Fruit fly (Drosophila melanogaster): ENCODE measurements around the gene CG31735.

DNA sequence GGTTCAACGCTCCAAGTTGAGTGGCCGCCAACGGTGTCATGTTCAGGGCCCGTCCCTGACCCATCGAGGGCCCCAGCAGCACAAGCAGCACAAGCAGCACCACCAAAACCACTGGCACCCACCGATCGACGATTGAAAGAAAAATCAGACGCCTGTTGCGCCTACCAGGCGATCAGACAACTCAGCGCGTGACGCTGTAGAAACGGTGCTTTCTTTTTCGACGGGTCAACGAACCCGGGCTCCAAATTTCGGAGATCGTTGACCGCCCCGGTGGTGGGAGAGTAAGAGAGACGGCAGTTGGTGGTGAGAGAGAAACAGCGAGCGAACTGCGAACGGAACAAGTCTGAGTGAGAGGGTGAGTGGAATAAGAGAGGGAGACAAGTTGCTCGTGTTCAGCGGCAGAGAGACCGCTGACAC lies 16.3 kb downstream of the CG31735 start:
- TF ChIP-seq tj (GFP tag; optimal IDR thresholded peaks at IDR 0.05), result no peak
- no peak for TF ChIP-seq bab1 (GFP tag; optimal IDR thresholded peaks at IDR 0.05)
- no peak for TF ChIP-seq CG12768 (GFP tag; optimal IDR thresholded peaks at IDR 0.05)
- no peak for TF ChIP-seq CG33017 (tag; optimal IDR thresholded peaks at IDR 0.05)
- no peak for TF ChIP-seq pad (GFP tag; optimal IDR thresholded peaks at IDR 0.05)
- no peak for TF ChIP-seq toe (GFP tag; optimal IDR thresholded peaks at IDR 0.05)
- no peak for TF ChIP-seq kay (GFP tag; ENCODE audit: borderline replicate concordance)
- no peak for TF ChIP-seq Mnt (GFP tag; optimal IDR thresholded peaks at IDR 0.05)
- TF ChIP-seq Crg-1 (GFP tag; optimal IDR thresholded peaks at IDR 0.05), result no peak
- no peak for TF ChIP-seq cnc (optimal IDR thresholded peaks at IDR 0.05)
- no peak for TF ChIP-seq cic (GFP tag; optimal IDR thresholded peaks at IDR 0.05)
- TF ChIP-seq CG7045 (GFP tag; optimal IDR thresholded peaks at IDR 0.05), result no peak
- TF ChIP-seq Hr96 (GFP tag; optimal IDR thresholded peaks at IDR 0.05), result no peak
